Worm (Caenorhabditis elegans) whole organism, midembryonic: ENCODE results near the gene srpa-72.

Source experiments
- cog-1 ChIP-seq: sonication (generic microtip); optimal IDR thresholded peaks from 2 replicates; lab custom pipeline; 2016; ENCODE audit warnings: missing genetic modification characterization, missing compliant biosample characterization
- ref-1 ChIP-seq: fragments of 200-800 bp; sonication (Bioruptor generic); conservative IDR thresholded peaks from 2 replicates; pipeline ENCODE4 v1.3.6; 2022; ENCODE audit warnings: missing genetic modification reagents, missing genetic modification characterization, missing compliant biosample characterization
- tab-1 ChIP-seq: fragments of 200-800 bp; sonication (Bioruptor generic); IDR thresholded peaks from 2 replicates; pipeline ENCODE4 v1.3.6; 2022; ENCODE audit warnings: missing genetic modification characterization, missing compliant biosample characterization
- ztf-23 ChIP-seq: fragments of 200-800 bp; sonication (Bioruptor generic); IDR thresholded peaks from 2 replicates; pipeline ENCODE4 v1.3.6; 2022; ENCODE audit warnings: missing genetic modification reagents, missing genetic modification characterization, missing compliant biosample characterization

- no peak for TF ChIP-seq ref-1 (GFP tag; lab: Robert Waterston, UW)
- no peak for TF ChIP-seq tab-1 (GFP tag; lab: Robert Waterston, UW)
- TF ChIP-seq ztf-23 (GFP tag; lab: Robert Waterston, UW): no peak
- no peak for TF ChIP-seq cog-1 (tag; lab: Kevin White, UChicago)
These were observed 35.2 kb downstream of the srpa-72 start, which contains the start of the genes fut-4 and K12H6.10 for ce11 chrII:2822435-2822920.
